Fruit fly (Drosophila melanogaster): ENCODE data around the gene mRpL9.

The mRpL9 gene

dm6 chr3R:15342926-15343685 is 12.6 kb downstream of the mRpL9 start, which contains the start of gene Nagk (continued):
- TF ChIP-seq CG13424 (tag; optimal IDR thresholded peaks at IDR 0.05) (peak; percentile 52), CG9437 (GFP tag; optimal IDR thresholded peaks at IDR 0.05) (peak; percentile 79)

DNA sequence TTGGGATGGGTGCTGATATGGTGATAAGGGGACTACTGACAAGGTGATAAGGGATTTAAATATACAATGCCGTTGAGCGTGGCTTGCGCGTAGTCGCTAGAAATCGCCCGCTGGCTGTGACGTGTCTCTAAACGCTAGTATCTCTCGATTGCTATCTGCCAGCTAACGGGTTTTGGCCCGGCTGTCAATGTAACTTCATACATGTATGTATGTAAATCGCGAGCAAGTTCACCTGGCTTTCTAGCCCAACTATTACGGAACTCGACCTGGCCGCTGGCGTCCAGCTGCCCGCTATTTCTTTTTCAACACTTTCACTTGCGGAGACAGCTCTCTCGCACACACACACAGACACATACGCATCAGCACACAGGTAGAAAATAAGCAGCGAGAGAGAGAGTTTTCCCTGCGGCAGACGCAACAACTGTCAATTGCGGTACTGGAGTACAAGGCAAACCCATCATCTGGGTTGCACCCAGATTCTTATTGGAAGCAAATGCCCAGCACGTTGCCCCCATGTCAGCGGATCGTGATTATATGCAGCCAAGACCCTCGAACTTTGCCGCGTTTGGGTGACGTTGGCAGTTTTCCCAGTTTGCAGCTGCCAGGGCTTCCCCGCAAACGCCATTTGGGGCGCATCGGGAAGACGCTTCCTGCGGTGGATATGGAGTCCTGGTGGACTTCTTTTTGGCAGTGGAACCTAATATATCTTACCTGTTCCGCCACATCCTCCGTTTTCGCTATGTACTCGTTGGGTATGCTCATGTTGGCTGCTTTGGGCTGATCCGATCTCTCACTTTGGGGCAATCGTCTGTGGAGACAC is 14.9 kb downstream of the mRpL9 start:
- TF ChIP-seq Trl (optimal IDR thresholded peaks at IDR 0.05) (peak in 1 of 2 experiments; percentile 5), Trl (GFP tag; optimal IDR thresholded peaks at IDR 0.05) (no peak), CG4360 (GFP tag; IDR thresholded peaks at IDR 0.05) (no peak), CG5180 (GFP tag; optimal IDR thresholded peaks at IDR 0.05) (peak; percentile 44), trem (tag; optimal IDR thresholded peaks at IDR 0.05) (no peak), Bdp1 (GFP tag; optimal IDR thresholded peaks at IDR 0.05) (no peak), CG4424 (GFP tag; optimal IDR thresholded peaks at IDR 0.05) (no peak), Hr51 (GFP tag; optimal IDR thresholded peaks at IDR 0.05) (no peak), sug (tag; optimal IDR thresholded peaks at IDR 0.05) (peak; percentile 22), fd96Cb (tag; optimal IDR thresholded peaks at IDR 0.05) (no peak), CG10431 (GFP tag; optimal IDR thresholded peaks at IDR 0.05) (peak; percentile 85), CG30431 (GFP tag; optimal IDR thresholded peaks at IDR 0.05) (no peak), gro (GFP tag; optimal IDR thresholded peaks at IDR 0.05) (no peak), CG17328 (GFP tag; IDR thresholded peaks at IDR 0.05) (no peak), otp (GFP tag; IDR thresholded peaks at IDR 0.05) (no peak), tin (GFP tag; optimal IDR thresholded peaks at IDR 0.05) (no peak), CG12769 (tag; optimal IDR thresholded peaks at IDR 0.05) (peak; percentile 31), gem (tag; optimal IDR thresholded peaks at IDR 0.05) (no peak), row (GFP tag; IDR thresholded peaks at IDR 0.05) (no peak; the same call in 2 of the 3 replicates), cg (GFP tag; optimal IDR thresholded peaks at IDR 0.05) (peak; percentile 76), Doc2 (GFP tag; IDR thresholded peaks at IDR 0.05) (no peak), GATAe (GFP tag; conservative IDR thresholded peaks at IDR 0.05) (no peak), Elba2 (GFP tag; optimal IDR thresholded peaks at IDR 0.05) (peak; percentile 83), grn (GFP tag; optimal IDR thresholded peaks at IDR 0.05) (peak; percentile 80), insv (GFP tag; optimal IDR thresholded peaks at IDR 0.05) (peak in 1 of 2 experiments; percentile 89), CG6175 (GFP tag; IDR thresholded peaks at IDR 0.05) (no peak), sens (GFP tag) (peak; percentile 26), oc (tag; optimal IDR thresholded peaks at IDR 0.05) (no peak), CG32532 (GFP tag; IDR thresholded peaks at IDR 0.05) (no peak), CG33557 (GFP tag; optimal IDR thresholded peaks at IDR 0.05) (peak; percentile 9), Pdp1 (GFP tag; optimal IDR thresholded peaks at IDR 0.05) (peak in 1 of 2 experiments; percentile 52), Med (GFP tag) (peak; percentile 3), eyg (GFP tag; optimal IDR thresholded peaks at IDR 0.05) (no peak), Xbp1 (GFP tag; optimal IDR thresholded peaks at IDR 0.05) (peak; percentile 51), CG11696 (GFP tag; IDR thresholded peaks at IDR 0.05) (peak; percentile 62; the same call in 1 of the 2 replicates), CG15479 (GFP tag; optimal IDR thresholded peaks at IDR 0.05) (peak; percentile 80), ac (GFP tag; optimal IDR thresholded peaks at IDR 0.05) (peak; percentile 10), p53 (GFP tag; optimal IDR thresholded peaks at IDR 0.05) (no peak), exex (tag; optimal IDR thresholded peaks at IDR 0.05) (peak; percentile 3), sim (GFP tag; IDR thresholded peaks at IDR 0.05) (0 out of 2 replicates have a peak, but pooled peaks have one; percentile 7), Blimp-1 (GFP tag; optimal IDR thresholded peaks at IDR 0.05) (peak; percentile 98), Hr78 (GFP tag; optimal IDR thresholded peaks at IDR 0.05) (no peak), stc (GFP tag; IDR thresholded peaks at IDR 0.05) (no peak), ATbp (GFP tag; optimal IDR thresholded peaks at IDR 0.05) (no peak)
